Worm (Caenorhabditis elegans): ENCODE results near the gene sre-43.

- TF ChIP-seq mep-1 (tag; optimal IDR thresholded peaks at IDR 0.05) (no peak), nhr-12 (tag; optimal IDR thresholded peaks at IDR 0.05) (no peak), nhr-76 (tag; optimal IDR thresholded peaks at IDR 0.05) (no peak), lsy-2 (tag; optimal IDR thresholded peaks at IDR 0.05) (no peak), lin-13 (tag; optimal IDR thresholded peaks at IDR 0.05) (no peak), ztf-11 (tag; optimal IDR thresholded peaks at IDR 0.05) (no peak), elt-3 (tag; optimal IDR thresholded peaks at IDR 0.05) (no peak), nhr-28 (tag; optimal IDR thresholded peaks at IDR 0.05) (no peak), tbx-8 (GFP tag; optimal IDR thresholded peaks at IDR 0.05) (no peak), sem-2 (GFP tag; optimal IDR thresholded peaks at IDR 0.05) (no peak), lin-32 (GFP tag; optimal IDR thresholded peaks at IDR 0.05) (no peak), unc-62 (GFP tag; optimal IDR thresholded peaks at IDR 0.05) (no peak), blmp-1 (tag; optimal IDR thresholded peaks at IDR 0.05) (no peak)
These were observed 4.6 kb downstream of the sre-43 start for ce11 chrII:13964325-13964724.
